Worm (Caenorhabditis elegans): ENCODE data around the gene fbxb-26.

- TF ChIP-seq nhr-237 (tag; optimal IDR thresholded peaks at IDR 0.05) (no peak), ztf-11 (tag; optimal IDR thresholded peaks at IDR 0.05) (no peak), ama-1 (optimal IDR thresholded peaks at IDR 0.05) (no peak), zag-1 (tag; optimal IDR thresholded peaks at IDR 0.05) (no peak), nhr-76 (tag; optimal IDR thresholded peaks at IDR 0.05) (no peak)
Observed at ce11 chrII:1670985-1671384, 11.3 kb upstream of the fbxb-26 start.

Measured in whole organism, L1 larva.